Fruit fly (Drosophila melanogaster) whole organism, embryonic: ENCODE data around the gene Ubc7.

Experiments
- CG10209 ChIP-seq: fragments of 200-800 bp; sonication (Bioruptor generic); optimal IDR thresholded peaks from 3 replicates; lab custom pipeline; 2017; ENCODE audit warnings: missing biosample characterization, mild to moderate bottlenecking, missing genetic modification characterization, missing genetic modification reagents
- CG10431 ChIP-seq: fragments of 200-800 bp; sonication (Bioruptor generic); optimal IDR thresholded peaks from 3 replicates; lab custom pipeline; 2018; ENCODE audit warnings: missing biosample characterization, mild to moderate bottlenecking, missing genetic modification characterization
- CG10565 ChIP-seq: fragments of 200-800 bp; sonication (Bioruptor generic); optimal IDR thresholded peaks from 3 replicates; lab custom pipeline; 2016; ENCODE audit warnings: missing biosample characterization, mild to moderate bottlenecking, missing genetic modification characterization
- CG10979 ChIP-seq: fragments of 200-800 bp; sonication (Bioruptor generic); optimal IDR thresholded peaks from 2 replicates; lab custom pipeline; 2018; ENCODE audit warnings: missing biosample characterization, mild to moderate bottlenecking, missing genetic modification characterization, moderate library complexity
- CG11695 ChIP-seq: fragments of 200-800 bp; sonication (Bioruptor generic); IDR thresholded peaks from 3 replicates; pipeline ENCODE4 v1.3.6; 2022; ENCODE audit warnings: missing biosample characterization, missing genetic modification characterization
- CG11696 ChIP-seq: fragments of 200-800 bp; sonication (Bioruptor generic); IDR thresholded peaks from 2 replicates; pipeline ENCODE4 v1.3.6; 2022; ENCODE audit warnings: missing biosample characterization, missing genetic modification characterization
- CG12659 ChIP-seq: fragments of 200-800 bp; sonication (Bioruptor generic); optimal IDR thresholded peaks from 3 replicates; lab custom pipeline; 2017; ENCODE audit warnings: mild to moderate bottlenecking, missing biosample characterization, missing genetic modification reagents, missing genetic modification characterization
- CG14014 ChIP-seq: fragments of 200-800 bp; sonication (Bioruptor generic); IDR thresholded peaks from 2 replicates; pipeline ENCODE4 v1.3.6; 2022; ENCODE audit warnings: missing biosample characterization, missing genetic modification characterization
- CG14860 ChIP-seq: fragments of 200-800 bp; sonication (Bioruptor generic); IDR thresholded peaks from 3 replicates; pipeline ENCODE4 v1.3.6; 2022; ENCODE audit warnings: missing biosample characterization, missing genetic modification characterization; ENCODE audit not compliant: partially characterized antibody
- CG17361 ChIP-seq: fragments of 200-800 bp; sonication (Bioruptor generic); IDR thresholded peaks from 3 replicates; pipeline ENCODE4 v1.3.6; 2022; ENCODE audit warnings: missing biosample characterization, missing genetic modification characterization
- CG17385 ChIP-seq: fragments of 200-800 bp; sonication (Bioruptor generic); optimal IDR thresholded peaks from 3 replicates; lab custom pipeline; 2018; ENCODE audit warnings: missing biosample characterization, mild to moderate bottlenecking, missing genetic modification characterization
- CG2116 ChIP-seq: fragments of 200-800 bp; sonication (Bioruptor generic); optimal IDR thresholded peaks from 3 replicates; lab custom pipeline; 2018; ENCODE audit warnings: missing biosample characterization, mild to moderate bottlenecking, missing genetic modification characterization
- CG2120 ChIP-seq: fragments of 200-800 bp; sonication (Bioruptor generic); optimal IDR thresholded peaks from 3 replicates; lab custom pipeline; 2016; ENCODE audit warnings: missing biosample characterization, missing genetic modification characterization
- CG2202 ChIP-seq: fragments of 200-800 bp; sonication (Bioruptor generic); optimal IDR thresholded peaks from 2 replicates; lab custom pipeline; 2018; ENCODE audit warnings: missing biosample characterization, mild to moderate bottlenecking, missing genetic modification characterization
- CG32772 ChIP-seq: fragments of 200-800 bp; sonication (Bioruptor generic); IDR thresholded peaks from 2 replicates; pipeline ENCODE4 v1.3.6; 2022; ENCODE audit warnings: missing biosample characterization, missing genetic modification characterization
- CG5953 ChIP-seq: fragments of 200-800 bp; sonication (Bioruptor generic); IDR thresholded peaks from 2 replicates; pipeline ENCODE4 v1.3.6; 2022; ENCODE audit warnings: missing biosample characterization, missing genetic modification characterization
- CG6683 ChIP-seq: fragments of 200-800 bp; sonication (Bioruptor generic); optimal IDR thresholded peaks from 2 replicates; lab custom pipeline; 2017; ENCODE audit warnings: missing biosample characterization, mild to moderate bottlenecking, missing genetic modification characterization, missing genetic modification reagents
- CG7372 ChIP-seq: fragments of 200-800 bp; sonication (Bioruptor generic); IDR thresholded peaks from 2 replicates; pipeline ENCODE4 v1.3.6; 2022; ENCODE audit warnings: missing biosample characterization, missing genetic modification characterization
- CG7556 ChIP-seq: fragments of 200-800 bp; sonication (Bioruptor generic); optimal IDR thresholded peaks from 2 replicates; lab custom pipeline; 2017; ENCODE audit warnings: missing biosample characterization, mild to moderate bottlenecking, missing genetic modification characterization
- CG7928 ChIP-seq: fragments of 200-800 bp; sonication (Bioruptor generic); optimal IDR thresholded peaks from 2 replicates; lab custom pipeline; 2017; ENCODE audit warnings: missing biosample characterization, mild to moderate bottlenecking, missing genetic modification characterization
- CG9215 ChIP-seq: fragments of 200-800 bp; sonication (Bioruptor generic); IDR thresholded peaks from 2 replicates; pipeline ENCODE4 v1.3.6; 2022; ENCODE audit warnings: missing biosample characterization, missing genetic modification characterization
- D ChIP-seq, 2 experiments: fragments of 200-800 bp in 1 of 2; fragments of >200 bp in 1 of 2; sonication (Bioruptor generic) in 1 of 2; optimal IDR thresholded peaks; 2 replicates in 1 of 2; 3 replicates in 1 of 2; lab custom pipeline; 2017; ENCODE audit warnings: mild to moderate bottlenecking in 1 of 2, missing biosample characterization in 1 of 2, missing genetic modification characterization in 1 of 2, missing genetic modification reagents in 1 of 2
- D19A ChIP-seq: fragments of 200-800 bp; optimal IDR thresholded peaks from 3 replicates; lab custom pipeline; 2019; ENCODE audit warnings: missing biosample characterization, mild to moderate bottlenecking, missing genetic modification characterization, moderate library complexity
- Dp ChIP-seq: fragments of 200-800 bp; sonication (Bioruptor generic); optimal IDR thresholded peaks from 2 replicates; lab custom pipeline; 2018; ENCODE audit warnings: missing biosample characterization, mild to moderate bottlenecking, missing genetic modification characterization, moderate library complexity
- HLH4C ChIP-seq: fragments of 200-800 bp; sonication (Bioruptor generic); IDR thresholded peaks from 3 replicates; pipeline ENCODE4 v1.3.6; 2022; ENCODE audit warnings: missing biosample characterization, missing genetic modification characterization; ENCODE audit not compliant: partially characterized antibody
- Hr3 ChIP-seq: fragments of 200-800 bp; sonication (Bioruptor generic); optimal IDR thresholded peaks from 3 replicates; lab custom pipeline; 2016; ENCODE audit warnings: missing biosample characterization, missing genetic modification characterization
- PHDP ChIP-seq: fragments of 200-800 bp; sonication (Bioruptor generic); optimal IDR thresholded peaks from 3 replicates; lab custom pipeline; 2018; ENCODE audit warnings: missing biosample characterization, mild to moderate bottlenecking, missing genetic modification characterization, moderate library complexity
- Ravus ChIP-seq: fragments of 200-800 bp; sonication (Bioruptor generic); IDR thresholded peaks from 2 replicates; pipeline ENCODE4 v1.3.6; 2022; ENCODE audit warnings: missing biosample characterization, missing genetic modification characterization
- Usf ChIP-seq: fragments of 200-800 bp; sonication (Bioruptor generic); optimal IDR thresholded peaks from 2 replicates; lab custom pipeline; 2017; ENCODE audit warnings: missing genotype, missing biosample characterization, missing genetic modification characterization
- aop ChIP-seq: fragments of 200-800 bp; sonication (Bioruptor generic); IDR thresholded peaks from 2 replicates; pipeline ENCODE4 v1.3.6; 2022; ENCODE audit warnings: missing biosample characterization, missing genetic modification characterization
- dpn ChIP-seq, 2 experiments: fragments of 200-800 bp; sonication (Bioruptor generic); optimal IDR thresholded peaks; 3 replicates each; lab custom pipeline; 2016; ENCODE audit warnings: missing biosample characterization in 2 of 2, missing genetic modification characterization in 2 of 2
- emc ChIP-seq: fragments of 200-800 bp; sonication (Bioruptor generic); optimal IDR thresholded peaks from 2 replicates; lab custom pipeline; 2016; ENCODE audit warnings: missing biosample characterization, missing genetic modification characterization
- en ChIP-seq: fragments of 200-800 bp; sonication (Bioruptor generic); optimal IDR thresholded peaks from 2 replicates; lab custom pipeline; 2016; ENCODE audit warnings: missing biosample characterization, missing genetic modification characterization
- exex ChIP-seq: fragments of 200-800 bp; sonication (Bioruptor generic); optimal IDR thresholded peaks from 4 replicates; lab custom pipeline; 2018; ENCODE audit warnings: missing biosample characterization, mild to moderate bottlenecking, missing genetic modification characterization, moderate library complexity
- fd3F ChIP-seq: fragments of 200-800 bp; sonication (Bioruptor generic); optimal IDR thresholded peaks from 2 replicates; lab custom pipeline; 2018; ENCODE audit warnings: missing biosample characterization, mild to moderate bottlenecking, missing genetic modification characterization, moderate library complexity
- fd96Cb ChIP-seq: fragments of 200-800 bp; sonication (Bioruptor generic); optimal IDR thresholded peaks from 2 replicates; lab custom pipeline; 2018; ENCODE audit warnings: missing biosample characterization, mild to moderate bottlenecking, missing genetic modification characterization, moderate library complexity
- hb ChIP-seq: fragments of 200-800 bp; sonication (Bioruptor generic); IDR thresholded peaks from 3 replicates; pipeline ENCODE4 v1.3.6; 2022; ENCODE audit warnings: missing biosample characterization, missing genetic modification characterization; ENCODE audit not compliant: partially characterized antibody
- ind ChIP-seq: fragments of 200-800 bp; sonication (Bioruptor generic); optimal IDR thresholded peaks from 3 replicates; lab custom pipeline; 2016; ENCODE audit warnings: missing biosample characterization, missing genetic modification characterization
- lab ChIP-seq: fragments of 200-800 bp; sonication (Bioruptor generic); optimal IDR thresholded peaks from 3 replicates; lab custom pipeline; 2017; ENCODE audit warnings: missing biosample characterization, missing genetic modification characterization, mild to moderate bottlenecking, moderate library complexity, missing genetic modification reagents
- lmd ChIP-seq: fragments of 200-800 bp; sonication (Bioruptor generic); IDR thresholded peaks from 2 replicates; pipeline ENCODE4 v1.3.6; 2022; ENCODE audit warnings: missing biosample characterization, missing genetic modification characterization
- maf-S ChIP-seq: fragments of 200-800 bp; sonication (Bioruptor generic); optimal IDR thresholded peaks from 2 replicates; lab custom pipeline; 2016; ENCODE audit warnings: missing biosample characterization, missing genetic modification characterization
- sens ChIP-seq: fragments of 200-800 bp; sonication (Bioruptor generic); peaks from one replicate; lab custom pipeline; 2016; ENCODE audit warnings: missing biosample characterization, missing genetic modification characterization
- shn ChIP-seq: fragments of 200-800 bp; sonication (Bioruptor generic); optimal IDR thresholded peaks from 3 replicates; lab custom pipeline; 2016; ENCODE audit warnings: missing biosample characterization, missing genetic modification characterization
- sna ChIP-seq: fragments of 200-800 bp; sonication (Bioruptor generic); IDR thresholded peaks from 2 replicates; pipeline ENCODE4 v1.3.6; 2022; ENCODE audit warnings: missing biosample characterization, missing genetic modification characterization; ENCODE audit not compliant: partially characterized antibody
- so ChIP-seq: fragments of 200-800 bp; sonication (Bioruptor generic); IDR thresholded peaks from 3 replicates; pipeline ENCODE4 v1.3.6; 2022; ENCODE audit warnings: missing biosample characterization, missing genetic modification characterization
- sob ChIP-seq: fragments of 200-800 bp; sonication (Bioruptor generic); IDR thresholded peaks from 2 replicates; pipeline ENCODE4 v1.3.6; 2022; ENCODE audit warnings: missing biosample characterization, missing genetic modification characterization
- sqz ChIP-seq: fragments of 200-800 bp; sonication (Bioruptor generic); optimal IDR thresholded peaks from 3 replicates; lab custom pipeline; 2018; ENCODE audit warnings: missing biosample characterization, mild to moderate bottlenecking, missing genetic modification characterization
- tgo ChIP-seq: fragments of 200-800 bp; sonication (Bioruptor generic); IDR thresholded peaks from 3 replicates; pipeline ENCODE4 v1.3.6; 2022; ENCODE audit warnings: missing biosample characterization, missing genetic modification characterization
- unc-4 ChIP-seq: fragments of 200-800 bp; sonication (Bioruptor generic); IDR thresholded peaks from 2 replicates; pipeline ENCODE4 v1.3.6; 2022; ENCODE audit warnings: missing biosample characterization, missing genetic modification characterization; ENCODE audit not compliant: partially characterized antibody
- wek ChIP-seq: fragments of 200-800 bp; sonication (Bioruptor generic); optimal IDR thresholded peaks from 3 replicates; lab custom pipeline; 2018; ENCODE audit warnings: missing biosample characterization, mild to moderate bottlenecking, missing genetic modification characterization, moderate library complexity
- zen ChIP-seq: fragments of 200-800 bp; sonication (Bioruptor generic); optimal IDR thresholded peaks from 3 replicates; lab custom pipeline; 2018; ENCODE audit warnings: missing biosample characterization, mild to moderate bottlenecking, missing genetic modification characterization, moderate library complexity

The Ubc7 gene

dm6 chrX:16547390-16547789, 46.1 kb upstream of the Ubc7 start, which contains the start of gene CG9902 (continued):
- TF ChIP-seq CG2120 (GFP tag; lab: Kevin White, UChicago) = peak; percentile 34
- TF ChIP-seq CG2202 (tag; lab: Kevin White, UChicago) = no peak
- no peak for TF ChIP-seq emc (GFP tag; lab: Kevin White, UChicago)
- TF ChIP-seq CG7372 (GFP tag; lab: Robert Waterston, UW) = no peak
- no peak for TF ChIP-seq CG7928 (GFP tag; lab: Kevin White, UChicago)
- TF ChIP-seq CG17361 (GFP tag; lab: Robert Waterston, UW) = no peak
- peak; percentile 58; the same call in 1 of the 2 replicates for TF ChIP-seq sna (GFP tag; lab: Robert Waterston, UW)
- no peak for TF ChIP-seq lmd (GFP tag; lab: Robert Waterston, UW)
- no peak for TF ChIP-seq fd96Cb (tag; lab: Kevin White, UChicago)
- no peak for TF ChIP-seq Hr3 (GFP tag; lab: Kevin White, UChicago)
- peak; percentile 76 for TF ChIP-seq unc-4 (GFP tag; lab: Robert Waterston, UW)
- TF ChIP-seq HLH4C (GFP tag; lab: Robert Waterston, UW) = peak; percentile 80
- TF ChIP-seq sob (GFP tag; lab: Robert Waterston, UW) = no peak
- no peak for TF ChIP-seq sens (GFP tag; lab: Kevin White, UChicago)
- TF ChIP-seq PHDP (tag; lab: Kevin White, UChicago) = no peak
- no peak for TF ChIP-seq shn (GFP tag; lab: Kevin White, UChicago)
- TF ChIP-seq CG10565 (GFP tag; lab: Kevin White, UChicago) = no peak
- peak; percentile 82 for TF ChIP-seq Dp (GFP tag; lab: Kevin White, UChicago)
- no peak for TF ChIP-seq Ravus (GFP tag; lab: Robert Waterston, UW)
- no peak for TF ChIP-seq en (GFP tag; lab: Kevin White, UChicago)
- TF ChIP-seq aop = no peak
- TF ChIP-seq CG10431 = no peak
- no peak for TF ChIP-seq CG10209 (GFP tag; lab: Kevin White, UChicago)
- TF ChIP-seq CG14860 (GFP tag; lab: Robert Waterston, UW) = peak; percentile 45; the same call in 1 of the 3 replicates
- TF ChIP-seq fd3F (GFP tag; lab: Kevin White, UChicago) = no peak
- no peak for TF ChIP-seq sqz (GFP tag; lab: Kevin White, UChicago)
- TF ChIP-seq CG17385 (GFP tag; lab: Kevin White, UChicago) = no peak
- peak; percentile 92 for TF ChIP-seq CG9215
- peak; percentile 76 for TF ChIP-seq hb
- TF ChIP-seq CG2116 (GFP tag; lab: Kevin White, UChicago) = peak; percentile 98
- TF ChIP-seq so (GFP tag; lab: Robert Waterston, UW) = no peak
- TF ChIP-seq dpn (GFP tag; optimal IDR thresholded peaks at IDR 0.05; lab: Kevin White, UChicago) = peak in 1 of 2 experiments; percentile 1
- TF ChIP-seq CG5953 (GFP tag; lab: Robert Waterston, UW) = no peak
- no peak for TF ChIP-seq CG11696 (GFP tag; lab: Robert Waterston, UW)
- TF ChIP-seq D (optimal IDR thresholded peaks at IDR 0.05; lab: Kevin White, UChicago) = no peak
- no peak for TF ChIP-seq D (GFP tag; optimal IDR thresholded peaks at IDR 0.05; lab: Kevin White, UChicago)
- no peak for TF ChIP-seq wek (GFP tag; lab: Kevin White, UChicago)
- TF ChIP-seq CG10979 = no peak
- peak; percentile 76 for TF ChIP-seq CG12659 (GFP tag; lab: Kevin White, UChicago)
- TF ChIP-seq Usf (GFP tag; lab: Kevin White, UChicago) = no peak
- TF ChIP-seq exex = peak; percentile 10
- TF ChIP-seq lab (GFP tag; lab: Kevin White, UChicago) = no peak
- TF ChIP-seq ind = no peak
- no peak for TF ChIP-seq CG32772 (GFP tag; lab: Robert Waterston, UW)
- peak; percentile 58 for TF ChIP-seq zen (tag; lab: Kevin White, UChicago)
- no peak for TF ChIP-seq CG11695 (GFP tag; lab: Robert Waterston, UW)
- TF ChIP-seq CG6683 = no peak
- peak; percentile 38 for TF ChIP-seq D19A (tag; lab: Kevin White, UChicago)
- no peak for TF ChIP-seq CG14014 (GFP tag; lab: Robert Waterston, UW)
- TF ChIP-seq tgo (GFP tag; lab: Robert Waterston, UW) = no peak
- TF ChIP-seq maf-S (GFP tag; lab: Kevin White, UChicago) = no peak
- TF ChIP-seq CG7556 (GFP tag; lab: Kevin White, UChicago) = no peak
